Worm (Caenorhabditis elegans) whole organism, L3 larva: ENCODE data around the gene str-83.
A peak's percentile ranks its signal among the peaks of the same experiment; 100 is the strongest.

Source experiments
- R02D3.7 ChIP-seq: fragments of 150-350 bp; optimal IDR thresholded peaks from 2 replicates; lab custom pipeline; 2014; ENCODE audit warnings: missing biosample characterization, missing genetic modification characterization
- ZK546.5 ChIP-seq: sonication (generic microtip); optimal IDR thresholded peaks from 2 replicates; lab custom pipeline; 2017; ENCODE audit warnings: missing biosample characterization, missing genetic modification characterization
- ama-1 ChIP-seq: fragments of 150-350 bp; optimal IDR thresholded peaks from 2 replicates; lab custom pipeline; 2018
- ceh-9 ChIP-seq: sonication (generic microtip); optimal IDR thresholded peaks from 2 replicates; lab custom pipeline; 2018; ENCODE audit warnings: missing biosample characterization, missing genetic modification characterization
- daf-12 ChIP-seq: fragments of 150-350 bp; optimal IDR thresholded peaks from 2 replicates; lab custom pipeline; 2014; ENCODE audit warnings: missing biosample characterization, missing genetic modification reagents, missing genetic modification characterization
- egl-27 ChIP-seq: sonication (generic microtip); optimal IDR thresholded peaks from 4 replicates; lab custom pipeline; 2017; ENCODE audit warnings: missing biosample characterization, missing genetic modification reagents, missing genetic modification characterization
- elt-1 ChIP-seq: fragments of 150-350 bp; optimal IDR thresholded peaks from 2 replicates; lab custom pipeline; 2014; ENCODE audit warnings: missing biosample characterization, missing genetic modification characterization
- elt-2 ChIP-seq: sonication (generic microtip); optimal IDR thresholded peaks from 2 replicates; lab custom pipeline; 2016; ENCODE audit warnings: missing genetic modification reagents, mild to moderate bottlenecking, missing genetic modification characterization, missing compliant biosample characterization
- elt-3 ChIP-seq, 3 experiments: fragments of 150-350 bp in 1 of 3; sonication (generic microtip) in 2 of 3; optimal IDR thresholded peaks; 2 replicates in 2 of 3; 4 replicates in 1 of 3; lab custom pipeline; 2014 to 2017; ENCODE audit warnings: missing biosample characterization in 3 of 3, missing genetic modification characterization in 3 of 3
- fkh-10 ChIP-seq: sonication (generic microtip); optimal IDR thresholded peaks from 2 replicates; lab custom pipeline; 2017; ENCODE audit warnings: missing biosample characterization, missing genetic modification reagents, missing genetic modification characterization
- fkh-2 ChIP-seq: fragments of 150-350 bp; optimal IDR thresholded peaks from 2 replicates; lab custom pipeline; 2014; ENCODE audit warnings: missing biosample characterization, missing genetic modification reagents, missing genetic modification characterization
- lin-15B ChIP-seq: fragments of 150-350 bp; optimal IDR thresholded peaks from 2 replicates; lab custom pipeline; 2014; ENCODE audit warnings: missing biosample characterization, missing genetic modification characterization
- lin-39 ChIP-seq: fragments of 150-350 bp; optimal IDR thresholded peaks from 2 replicates; lab custom pipeline; 2018; ENCODE audit warnings: missing biosample characterization, missing genetic modification reagents, missing genetic modification characterization
- lsy-12 ChIP-seq: sonication (generic microtip); optimal IDR thresholded peaks from 2 replicates; lab custom pipeline; 2016; ENCODE audit warnings: mild to moderate bottlenecking, missing genetic modification characterization, missing compliant biosample characterization
- mdl-1 ChIP-seq: fragments of 150-350 bp; optimal IDR thresholded peaks from 2 replicates; lab custom pipeline; 2014; ENCODE audit warnings: missing biosample characterization, missing genetic modification characterization
- mml-1 ChIP-seq: fragments of 150-350 bp; sonication (generic microtip); optimal IDR thresholded peaks from 3 replicates; lab custom pipeline; 2014; ENCODE audit warnings: missing biosample characterization, missing genetic modification characterization
- nfya-1 ChIP-seq: sonication (generic microtip); optimal IDR thresholded peaks from 2 replicates; lab custom pipeline; 2017; ENCODE audit warnings: missing genetic modification characterization, mild to moderate bottlenecking, missing compliant biosample characterization, antibody characterized with exemption, moderate library complexity; ENCODE audit not compliant: insufficient read depth
- nhr-11 ChIP-seq: fragments of 150-350 bp; optimal IDR thresholded peaks from 2 replicates; lab custom pipeline; 2014; ENCODE audit warnings: missing biosample characterization, missing genetic modification characterization
- nhr-12 ChIP-seq: fragments of 150-350 bp; optimal IDR thresholded peaks from 2 replicates; lab custom pipeline; 2014; ENCODE audit warnings: missing biosample characterization, missing genetic modification characterization
- nhr-23 ChIP-seq: fragments of 150-350 bp; optimal IDR thresholded peaks from 2 replicates; lab custom pipeline; 2014; ENCODE audit warnings: missing biosample characterization, missing genetic modification reagents, missing genetic modification characterization
- nhr-237 ChIP-seq: fragments of 150-350 bp; optimal IDR thresholded peaks from 2 replicates; lab custom pipeline; 2014; ENCODE audit warnings: missing biosample characterization, missing genetic modification characterization
- nhr-43 ChIP-seq: sonication (generic microtip); optimal IDR thresholded peaks from 2 replicates; lab custom pipeline; 2016; ENCODE audit warnings: mild to moderate bottlenecking, missing genetic modification characterization, missing compliant biosample characterization; ENCODE audit not compliant: poor library complexity, severe bottlenecking
- nhr-67 ChIP-seq: fragments of 150-350 bp; optimal IDR thresholded peaks from 2 replicates; lab custom pipeline; 2014; ENCODE audit warnings: missing biosample characterization, missing genetic modification characterization
- pha-4 ChIP-seq: fragments of 150-350 bp; optimal IDR thresholded peaks from 2 replicates; lab custom pipeline; 2014; ENCODE audit warnings: missing biosample characterization, missing genetic modification reagents, missing genetic modification characterization
- pqm-1 ChIP-seq: fragments of 150-350 bp; optimal IDR thresholded peaks from 2 replicates; lab custom pipeline; 2017; ENCODE audit warnings: missing biosample characterization, missing genetic modification characterization, inconsistent platforms
- sea-2 ChIP-seq: fragments of 150-350 bp; sonication (generic microtip); optimal IDR thresholded peaks from 4 replicates; lab custom pipeline; 2014; ENCODE audit warnings: missing biosample characterization, missing genetic modification reagents, missing genetic modification characterization
- skn-1 ChIP-seq: fragments of 150-350 bp; optimal IDR thresholded peaks from 2 replicates; lab custom pipeline; 2014; ENCODE audit warnings: missing biosample characterization, missing genetic modification characterization
- tbx-2 ChIP-seq: sonication (generic microtip); optimal IDR thresholded peaks from 2 replicates; lab custom pipeline; 2016; ENCODE audit warnings: mild to moderate bottlenecking, missing genetic modification characterization, missing compliant biosample characterization
- unc-39 ChIP-seq: sonication (generic microtip); optimal IDR thresholded peaks from 4 replicates; lab custom pipeline; 2017; ENCODE audit warnings: missing biosample characterization, missing genetic modification characterization
- unc-62 ChIP-seq: fragments of 150-350 bp; sonication (generic microtip); optimal IDR thresholded peaks from 4 replicates; lab custom pipeline; 2014; ENCODE audit warnings: missing biosample characterization, missing genetic modification reagents, missing genetic modification characterization
- zag-1 ChIP-seq: fragments of 150-350 bp; optimal IDR thresholded peaks from 2 replicates; lab custom pipeline; 2014; ENCODE audit warnings: missing biosample characterization, missing genetic modification characterization
- ztf-11 ChIP-seq: fragments of 150-350 bp; optimal IDR thresholded peaks from 2 replicates; lab custom pipeline; 2014; ENCODE audit warnings: missing biosample characterization, missing genetic modification characterization

str-83 gene

DNA sequence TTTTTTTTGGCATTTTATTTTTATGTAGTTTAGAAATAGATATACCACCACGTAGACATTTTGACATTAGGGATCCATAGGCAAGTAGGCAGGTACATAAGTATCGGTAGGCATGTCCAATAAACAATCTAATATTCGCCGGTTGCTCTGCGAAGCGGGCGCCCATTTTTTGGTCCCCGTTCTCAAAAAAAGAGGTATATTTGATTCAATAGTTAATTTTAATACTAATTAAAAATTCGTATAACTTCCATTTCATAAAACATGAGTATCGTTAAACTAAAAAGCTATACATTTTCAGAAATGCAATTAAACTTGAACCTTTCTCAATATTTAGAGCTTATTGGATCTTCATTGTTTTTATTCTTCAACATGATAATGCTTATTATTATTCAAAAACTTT lies at the start of gene str-83:
TSS of gene str-83 (plus strand) at position 301 of the 400 bp plus-strand sequence.
- TF ChIP-seq nhr-11 (tag; lab: Kevin White, UChicago) = no peak
- TF ChIP-seq pha-4 = no peak
- TF ChIP-seq R02D3.7 (tag; lab: Kevin White, UChicago) = no peak
- TF ChIP-seq pqm-1 (tag; lab: Kevin White, UChicago) = no peak
- TF ChIP-seq mdl-1 (tag; lab: Kevin White, UChicago) = no peak
- TF ChIP-seq mml-1 (tag; lab: Kevin White, UChicago) = no peak
- TF ChIP-seq lin-39 (tag; lab: Kevin White, UChicago) = no peak
- TF ChIP-seq elt-3 (tag; optimal IDR thresholded peaks at IDR 0.05; lab: Kevin White, UChicago) = no peak
- no peak for TF ChIP-seq sea-2 (GFP tag; lab: Kevin White, UChicago)

ce11 chrV:3927522-3927921 lies 49.5 kb upstream of the str-83 start:
- TF ChIP-seq daf-12 (tag; lab: Kevin White, UChicago) = no peak
- TF ChIP-seq egl-27 (tag; lab: Kevin White, UChicago) = no peak
- no peak for TF ChIP-seq elt-1
- TF ChIP-seq zag-1 = no peak
- TF ChIP-seq nfya-1 (tag; lab: Kevin White, UChicago) = no peak
- TF ChIP-seq ZK546.5 (tag; lab: Kevin White, UChicago) = no peak
- no peak for TF ChIP-seq unc-62 (GFP tag; lab: Kevin White, UChicago)
- TF ChIP-seq nhr-43 (tag; lab: Kevin White, UChicago) = no peak
- TF ChIP-seq fkh-2 = no peak
- TF ChIP-seq, all 47 proteins: peak for 0

DNA sequence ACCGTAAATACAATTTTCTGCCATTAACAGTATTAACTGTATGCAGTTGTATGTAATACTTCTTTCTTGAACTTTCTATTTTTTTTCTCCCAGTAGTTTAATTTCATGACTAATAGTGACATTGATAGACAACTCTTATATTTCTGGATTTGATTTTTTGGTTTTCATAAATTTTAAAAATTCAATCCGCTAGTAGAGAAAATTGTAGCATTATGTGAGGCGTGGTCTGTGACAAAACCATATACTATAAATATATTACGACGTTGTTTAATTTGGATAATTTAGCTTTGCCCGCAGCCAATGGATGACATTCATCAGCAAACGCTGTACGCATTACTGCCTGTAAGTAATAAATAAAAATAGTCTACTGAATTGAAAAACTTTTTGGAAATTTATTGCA lies 48.0 kb upstream of the str-83 start, which contains the start of gene srx-64:
TSS of gene srx-64 (plus strand) at position 301 of the 400 bp plus-strand sequence.
- TF ChIP-seq nfya-1 (tag; lab: Kevin White, UChicago) (no peak), ztf-11 (no peak), elt-3 (tag; optimal IDR thresholded peaks at IDR 0.05; lab: Kevin White, UChicago) (no peak), mdl-1 (tag; lab: Kevin White, UChicago) (no peak), nhr-43 (tag; lab: Kevin White, UChicago) (no peak)

DNA sequence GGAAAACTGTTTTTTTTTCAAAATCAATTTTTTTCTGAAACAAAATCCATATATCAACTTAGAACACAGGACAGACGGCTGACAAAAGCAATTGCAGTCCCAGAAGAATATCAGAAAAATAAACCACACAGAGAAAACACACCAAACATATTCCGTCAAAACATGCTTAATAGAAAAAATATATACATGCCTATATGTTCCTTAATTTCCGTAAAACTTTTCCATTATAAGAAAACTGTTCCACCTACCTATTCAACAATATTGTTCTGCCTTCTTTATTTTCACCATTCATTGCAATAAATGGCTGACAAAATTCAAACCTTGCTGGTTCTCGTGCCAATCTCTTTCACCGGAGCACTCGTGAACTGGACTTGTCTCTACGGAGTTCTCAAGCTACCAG lies 45.7 kb upstream of the str-83 start, which contains the start of gene srx-63:
TSS of gene srx-63 (plus strand) at position 301 of the 400 bp plus-strand sequence.
- no peak for TF ChIP-seq fkh-10 (GFP tag; lab: Kevin White, UChicago)
- no peak for TF ChIP-seq tbx-2
- TF ChIP-seq pqm-1 (tag; lab: Kevin White, UChicago) = no peak
- TF ChIP-seq ZK546.5 (tag; lab: Kevin White, UChicago) = no peak
- TF ChIP-seq sea-2 (GFP tag; lab: Kevin White, UChicago) = no peak
- no peak for TF ChIP-seq nhr-237 (tag; lab: Kevin White, UChicago)
- no peak for TF ChIP-seq ama-1 (lab: Kevin White, UChicago)
- no peak for TF ChIP-seq ceh-9
- TF ChIP-seq nhr-67 (tag; lab: Kevin White, UChicago) = no peak
- TF ChIP-seq unc-39 (tag; lab: Kevin White, UChicago) = no peak
- TF ChIP-seq lin-39 (tag; lab: Kevin White, UChicago) = no peak
- no peak for TF ChIP-seq nhr-23 (tag; lab: Kevin White, UChicago)
- no peak for TF ChIP-seq mml-1 (tag; lab: Kevin White, UChicago)
- TF ChIP-seq lsy-12 (tag; lab: Kevin White, UChicago) = no peak
- TF ChIP-seq nfya-1 (tag; lab: Kevin White, UChicago) = no peak

DNA sequence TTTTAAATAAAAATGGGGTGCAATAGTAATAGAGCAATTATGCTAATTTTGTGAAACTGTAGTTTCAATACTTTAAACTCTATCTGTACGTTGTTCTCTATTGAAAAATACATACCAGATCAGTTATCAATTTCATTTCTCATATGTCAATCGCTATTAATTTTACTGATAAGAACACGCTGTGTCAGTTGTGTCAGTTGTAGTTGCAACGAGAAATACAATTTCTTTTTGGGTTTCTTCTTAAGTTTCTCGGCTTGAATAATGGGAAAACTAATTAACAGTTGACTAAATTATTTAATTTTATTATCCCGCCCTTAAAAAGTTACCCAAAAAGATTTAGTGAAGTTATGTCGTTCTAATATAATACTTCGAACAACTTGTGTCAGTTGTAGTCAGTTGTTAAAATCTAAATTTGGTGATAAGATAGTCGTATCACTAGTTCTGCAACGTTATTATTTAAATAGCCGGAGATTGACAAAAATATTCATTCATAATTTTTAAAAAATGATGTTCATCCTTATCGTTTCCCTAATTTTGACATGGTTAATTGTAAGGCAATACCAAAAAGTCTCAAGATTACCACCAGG lies 41.1 kb upstream of the str-83 start, which contains the start of gene cyp-35A5:
TSS of gene cyp-35A5 (plus strand) at position 435 of the 587 bp plus-strand sequence.
- TF ChIP-seq tbx-2 = no peak
- TF ChIP-seq skn-1 (tag; lab: Kevin White, UChicago) = no peak
- TF ChIP-seq mml-1 (tag; lab: Kevin White, UChicago) = no peak
- TF ChIP-seq nhr-12 = no peak
- peak; percentile 78 for TF ChIP-seq elt-2 (tag; lab: Kevin White, UChicago)
- no peak for TF ChIP-seq lin-15B (tag; lab: Kevin White, UChicago)
- TF ChIP-seq pqm-1 (tag; lab: Kevin White, UChicago) = peak; percentile 0
- no peak for TF ChIP-seq nfya-1 (tag; lab: Kevin White, UChicago)
